Worm (Caenorhabditis elegans) whole organism, midembryonic: ENCODE measurements around the gene F38B6.3.

Experiments used
- T22C8.4 ChIP-seq: fragments of 200-800 bp; sonication (Bioruptor generic); IDR thresholded peaks from 2 replicates; pipeline ENCODE4 v1.3.6; 2022; ENCODE audit warnings: missing genetic modification characterization, missing compliant biosample characterization
- cog-1 ChIP-seq: sonication (generic microtip); optimal IDR thresholded peaks from 2 replicates; lab custom pipeline; 2016; ENCODE audit warnings: missing genetic modification characterization, missing compliant biosample characterization
- flt-1 ChIP-seq: fragments of 200-800 bp; sonication (Bioruptor generic); IDR thresholded peaks from 2 replicates; pipeline ENCODE4 v1.3.6; 2022; ENCODE audit warnings: missing genetic modification characterization, missing compliant biosample characterization
- klf-2 ChIP-seq: fragments of 200-800 bp; sonication (Bioruptor generic); conservative IDR thresholded peaks from 2 replicates; pipeline ENCODE4 v1.3.6; 2022; ENCODE audit warnings: missing genetic modification reagents, missing genetic modification characterization, missing compliant biosample characterization
- med-1 ChIP-seq: sonication (generic microtip); optimal IDR thresholded peaks from 2 replicates; lab custom pipeline; 2017; ENCODE audit warnings: missing genetic modification characterization, mild to moderate bottlenecking, missing compliant biosample characterization, antibody characterized with exemption, missing genetic modification reagents; ENCODE audit not compliant: insufficient read depth
- ref-1 ChIP-seq: fragments of 200-800 bp; sonication (Bioruptor generic); conservative IDR thresholded peaks from 2 replicates; pipeline ENCODE4 v1.3.6; 2022; ENCODE audit warnings: missing genetic modification reagents, missing genetic modification characterization, missing compliant biosample characterization
- tab-1 ChIP-seq: fragments of 200-800 bp; sonication (Bioruptor generic); IDR thresholded peaks from 2 replicates; pipeline ENCODE4 v1.3.6; 2022; ENCODE audit warnings: missing genetic modification characterization, missing compliant biosample characterization
- ztf-23 ChIP-seq: fragments of 200-800 bp; sonication (Bioruptor generic); IDR thresholded peaks from 2 replicates; pipeline ENCODE4 v1.3.6; 2022; ENCODE audit warnings: missing genetic modification reagents, missing genetic modification characterization, missing compliant biosample characterization
- ztf-29 ChIP-seq: fragments of 200-800 bp; sonication (Bioruptor generic); IDR thresholded peaks from 2 replicates; pipeline ENCODE4 v1.3.6; 2022; ENCODE audit warnings: missing genetic modification reagents, missing genetic modification characterization, missing compliant biosample characterization

Gene F38B6.3

ce11 chrX:6729593-6729992, 36.2 kb downstream of the F38B6.3 start, which contains the start of gene K11G12.6:
K11G12.6 (minus strand) TSS chrX:6729657.
- TF ChIP-seq T22C8.4 (GFP tag; lab: Robert Waterston, UW) = no peak
- TF ChIP-seq ref-1 (GFP tag; lab: Robert Waterston, UW) = no peak
- peak; percentile 39 for TF ChIP-seq cog-1 (tag; lab: Kevin White, UChicago)
- no peak for TF ChIP-seq ztf-23 (GFP tag; lab: Robert Waterston, UW)

ce11 chrX:6733201-6733600, 39.8 kb downstream of the F38B6.3 start, which contains the start of gene R03E9.2:
R03E9.2 (minus strand) TSS chrX:6733301.
- TF ChIP-seq ref-1 (GFP tag; lab: Robert Waterston, UW) = no peak
- no peak for TF ChIP-seq med-1 (GFP tag; lab: Kevin White, UChicago)

ce11 chrX:6735494-6735893, 42.1 kb downstream of the F38B6.3 start:
- TF ChIP-seq cog-1 (tag; lab: Kevin White, UChicago) = no peak
- TF ChIP-seq ztf-29 (GFP tag; lab: Robert Waterston, UW) = no peak
- TF ChIP-seq tab-1 (GFP tag; lab: Robert Waterston, UW) = no peak
- TF ChIP-seq flt-1 (GFP tag; lab: Robert Waterston, UW) = no peak
- no peak for TF ChIP-seq med-1 (GFP tag; lab: Kevin White, UChicago)
- no peak for TF ChIP-seq ztf-23 (GFP tag; lab: Robert Waterston, UW)
- TF ChIP-seq T22C8.4 (GFP tag; lab: Robert Waterston, UW) = no peak
- TF ChIP-seq ref-1 (GFP tag; lab: Robert Waterston, UW) = no peak
- TF ChIP-seq klf-2 (GFP tag; lab: Robert Waterston, UW) = no peak

ce11 chrX:6736358-6736991, 43.0 kb downstream of the F38B6.3 start:
- TF ChIP-seq klf-2 (GFP tag; lab: Robert Waterston, UW) (no peak), flt-1 (GFP tag; lab: Robert Waterston, UW) (no peak), ref-1 (GFP tag; lab: Robert Waterston, UW) (no peak), ztf-23 (GFP tag; lab: Robert Waterston, UW) (no peak), med-1 (GFP tag; lab: Kevin White, UChicago) (no peak), tab-1 (GFP tag; lab: Robert Waterston, UW) (no peak), ztf-29 (GFP tag; lab: Robert Waterston, UW) (no peak), T22C8.4 (GFP tag; lab: Robert Waterston, UW) (no peak), cog-1 (tag; lab: Kevin White, UChicago) (no peak)

DNA sequence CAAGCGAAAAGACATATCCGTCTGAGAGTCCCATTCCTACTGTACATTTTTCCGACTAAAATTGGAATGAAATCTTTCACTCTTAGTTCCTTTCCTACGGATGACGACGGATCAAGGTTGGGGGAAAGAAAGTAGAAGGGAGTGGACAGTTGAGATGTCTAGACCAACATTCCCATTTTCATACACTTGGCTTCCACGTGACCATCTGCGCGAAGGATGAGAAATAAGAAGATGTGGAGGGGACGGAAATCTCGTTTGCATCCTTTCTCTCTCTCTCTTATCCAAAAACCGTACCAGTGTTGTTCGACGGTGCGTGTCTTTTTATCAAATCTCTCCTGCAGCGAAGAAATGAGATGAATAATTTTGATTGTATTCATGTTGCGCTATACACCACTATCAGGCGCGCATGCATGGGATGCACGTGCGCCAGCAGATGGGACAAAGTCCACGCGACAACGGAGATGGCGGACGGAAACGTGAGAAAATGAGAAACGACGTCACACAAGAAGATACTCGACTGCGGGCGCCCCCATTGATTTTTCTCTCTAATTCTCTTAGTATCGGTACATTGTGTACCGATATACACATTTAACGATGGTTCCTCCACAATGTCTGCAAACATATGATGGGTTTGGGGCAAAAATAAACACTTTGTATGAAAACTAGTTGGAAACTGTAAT, 44.0 kb downstream of the F38B6.3 start:
- no peak for TF ChIP-seq T22C8.4 (GFP tag; lab: Robert Waterston, UW)
- TF ChIP-seq klf-2 (GFP tag; lab: Robert Waterston, UW) = no peak
- TF ChIP-seq med-1 (GFP tag; lab: Kevin White, UChicago) = no peak
- TF ChIP-seq cog-1 (tag; lab: Kevin White, UChicago) = peak; percentile 64
- TF ChIP-seq ref-1 (GFP tag; lab: Robert Waterston, UW) = no peak
- no peak for TF ChIP-seq flt-1 (GFP tag; lab: Robert Waterston, UW)
- TF ChIP-seq ztf-23 (GFP tag; lab: Robert Waterston, UW) = no peak

ce11 chrX:6738535-6738934, 45.1 kb downstream of the F38B6.3 start:
- no peak for TF ChIP-seq T22C8.4 (GFP tag; lab: Robert Waterston, UW)
- no peak for TF ChIP-seq flt-1 (GFP tag; lab: Robert Waterston, UW)
- no peak for TF ChIP-seq tab-1 (GFP tag; lab: Robert Waterston, UW)
- TF ChIP-seq cog-1 (tag; lab: Kevin White, UChicago) = no peak
- TF ChIP-seq ztf-23 (GFP tag; lab: Robert Waterston, UW) = no peak
- TF ChIP-seq med-1 (GFP tag; lab: Kevin White, UChicago) = no peak
- no peak for TF ChIP-seq ref-1 (GFP tag; lab: Robert Waterston, UW)
- TF ChIP-seq klf-2 (GFP tag; lab: Robert Waterston, UW) = no peak
- no peak for TF ChIP-seq ztf-29 (GFP tag; lab: Robert Waterston, UW)

DNA sequence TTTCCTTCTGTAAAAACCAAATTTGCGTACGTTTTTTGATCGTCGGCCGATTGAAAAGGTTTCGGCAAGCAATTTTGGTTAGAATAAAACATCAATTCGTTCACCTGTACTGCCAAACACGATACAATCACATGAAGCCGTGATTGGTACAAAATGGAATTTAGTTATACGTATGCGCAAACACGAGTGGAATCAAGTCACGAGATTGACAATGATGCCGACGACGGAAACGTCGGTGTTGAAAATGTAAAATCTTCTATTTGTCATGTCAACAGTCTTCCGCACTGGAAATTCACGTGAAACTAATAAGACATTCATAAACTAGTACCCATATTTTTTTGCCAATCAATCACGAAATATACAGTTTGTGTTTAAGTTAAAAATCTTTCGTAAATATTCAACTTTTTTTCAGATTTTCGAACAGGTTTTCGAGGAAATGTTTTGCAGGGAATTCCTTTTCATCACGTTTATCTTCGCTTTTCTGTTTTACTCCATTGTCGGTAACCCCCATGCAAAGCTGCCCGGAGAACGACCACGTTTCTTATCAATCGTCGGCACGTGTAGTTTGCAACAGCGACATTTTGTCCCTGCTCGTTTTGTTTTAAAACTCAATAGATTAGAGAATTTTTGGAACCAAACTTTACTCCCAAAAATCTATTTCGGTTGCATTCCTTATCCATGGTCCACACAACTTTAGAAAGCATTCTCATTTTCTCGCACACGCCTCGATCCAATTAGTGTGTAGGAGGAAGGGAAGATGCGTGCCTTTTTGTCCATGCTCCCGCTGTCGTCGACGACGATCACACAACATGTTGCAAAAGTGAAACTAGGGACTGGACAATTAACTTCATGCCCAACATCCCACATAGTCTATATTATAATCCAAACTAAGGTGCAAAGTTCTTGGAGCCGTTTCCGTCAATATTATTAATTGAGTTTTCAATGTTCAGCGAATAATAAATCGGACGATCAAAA, 45.9 kb downstream of the F38B6.3 start:
- TF ChIP-seq ztf-29 (GFP tag; lab: Robert Waterston, UW) = no peak
- TF ChIP-seq T22C8.4 (GFP tag; lab: Robert Waterston, UW) = no peak
- no peak for TF ChIP-seq tab-1 (GFP tag; lab: Robert Waterston, UW)
- no peak for TF ChIP-seq klf-2 (GFP tag; lab: Robert Waterston, UW)
- no peak for TF ChIP-seq ztf-23 (GFP tag; lab: Robert Waterston, UW)
- no peak for TF ChIP-seq ref-1 (GFP tag; lab: Robert Waterston, UW)
- no peak for TF ChIP-seq cog-1 (tag; lab: Kevin White, UChicago)
- TF ChIP-seq flt-1 (GFP tag; lab: Robert Waterston, UW) = no peak
- TF ChIP-seq med-1 (GFP tag; lab: Kevin White, UChicago) = no peak

ce11 chrX:6740282-6740982, 47.0 kb downstream of the F38B6.3 start:
- no peak for TF ChIP-seq cog-1 (tag; lab: Kevin White, UChicago)
- TF ChIP-seq ztf-29 (GFP tag; lab: Robert Waterston, UW) = no peak
- no peak for TF ChIP-seq med-1 (GFP tag; lab: Kevin White, UChicago)
- no peak for TF ChIP-seq klf-2 (GFP tag; lab: Robert Waterston, UW)
